Fruit fly (Drosophila melanogaster): Measurements from ENCODE around the gene CG9536.

Gene CG9536

DNA sequence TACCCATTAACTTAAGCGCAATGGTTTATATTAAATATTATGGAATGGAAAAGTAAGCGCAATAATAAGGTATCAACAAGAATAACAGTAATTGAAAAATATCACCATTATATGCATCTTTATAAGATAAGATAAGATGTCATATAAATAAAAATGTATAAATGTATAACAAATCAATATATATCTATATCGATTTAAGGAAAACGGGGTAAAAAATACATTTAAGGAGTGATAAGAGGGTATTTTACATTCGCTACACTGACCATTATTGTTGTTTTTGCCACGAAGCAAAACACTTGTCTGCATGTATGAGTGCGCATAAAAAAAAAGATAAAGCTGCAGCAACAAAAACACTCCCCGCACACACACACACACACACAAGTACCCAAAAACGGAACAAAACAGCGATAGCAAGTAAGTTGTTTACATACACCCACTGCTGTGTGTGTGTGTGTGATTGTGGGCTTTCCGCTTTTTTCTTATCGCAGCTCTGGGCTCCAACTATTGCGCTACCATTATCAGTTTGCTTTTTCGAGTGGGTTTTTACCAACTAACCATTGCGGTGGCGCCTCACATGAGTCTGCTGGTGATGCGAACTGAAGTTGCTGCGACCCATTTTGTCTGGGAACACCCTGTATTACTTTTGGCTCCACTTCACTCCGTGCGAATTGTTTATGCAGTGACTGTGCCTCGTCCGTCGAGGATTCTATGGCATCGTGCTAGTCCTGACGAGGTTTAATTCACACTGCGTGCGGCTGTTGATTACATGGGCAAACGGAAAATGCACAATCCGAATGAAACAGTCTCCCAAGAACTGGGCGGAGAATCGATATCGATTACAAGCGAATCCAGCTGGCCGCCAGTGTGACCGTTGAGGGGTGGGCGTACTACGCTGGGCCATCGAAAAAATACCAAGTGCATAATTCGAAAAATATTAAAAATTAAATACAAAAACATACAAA is 3.4 kb downstream of the CG9536 start, which contains the start of gene mmy:
Gene mmy, minus strand, starts transcription at position 829 of the 962 bp plus-strand sequence.
- TF ChIP-seq gsb-n (tag; optimal IDR thresholded peaks at IDR 0.05) (peak; percentile 15), CG18262 (tag; optimal IDR thresholded peaks at IDR 0.05) (peak; percentile 68), CG15011 (GFP tag; optimal IDR thresholded peaks at IDR 0.05) (peak; percentile 6), Hr78 (GFP tag; optimal IDR thresholded peaks at IDR 0.05) (peak in 1 of 2 experiments; percentile 57), CkIIα-i1 (GFP tag; IDR thresholded peaks at IDR 0.05) (no peak), stc (GFP tag; IDR thresholded peaks at IDR 0.05) (peak; percentile 63), Atf-2 (GFP tag; optimal IDR thresholded peaks at IDR 0.05) (no peak), CG4404 (GFP tag; IDR thresholded peaks at IDR 0.05) (no peak), CG34376 (GFP tag; optimal IDR thresholded peaks at IDR 0.05) (peak; percentile 98), Dfd (GFP tag; optimal IDR thresholded peaks at IDR 0.05) (no peak), hbn (GFP tag; IDR thresholded peaks at IDR 0.05; ENCODE audit: partially characterized antibody) (0 out of 2 replicates have a peak, but pooled peaks have one; percentile 19), NfI (GFP tag; optimal IDR thresholded peaks at IDR 0.05) (peak; percentile 27), Ravus (GFP tag; IDR thresholded peaks at IDR 0.05) (peak; percentile 26; the same call in 1 of the 2 replicates), CG7786 (GFP tag; optimal IDR thresholded peaks at IDR 0.05) (peak; percentile 23), jumu (GFP tag; optimal IDR thresholded peaks at IDR 0.05) (peak; percentile 15), Hey (tag; optimal IDR thresholded peaks at IDR 0.05) (no peak), crol (GFP tag; IDR thresholded peaks at IDR 0.05) (no peak), CG13894 (tag; optimal IDR thresholded peaks at IDR 0.05) (peak; percentile 43), CG6791 (GFP tag; IDR thresholded peaks at IDR 0.05; ENCODE audit: partially characterized antibody) (no peak), pzg (GFP tag; optimal IDR thresholded peaks at IDR 0.05) (peak; percentile 78), CG6765 (GFP tag; optimal IDR thresholded peaks at IDR 0.05) (peak; percentile 47), CG10431 (GFP tag; optimal IDR thresholded peaks at IDR 0.05) (peak; percentile 19), gt (GFP tag; IDR thresholded peaks at IDR 0.05) (no peak), Kr (GFP tag; optimal IDR thresholded peaks at IDR 0.05) (no peak), NC2α (GFP tag; optimal IDR thresholded peaks at IDR 0.05) (no peak), CG1603 (tag; optimal IDR thresholded peaks at IDR 0.05) (peak; percentile 63), CG6272 (GFP tag; IDR thresholded peaks at IDR 0.05) (no peak), dmrt99B (tag; optimal IDR thresholded peaks at IDR 0.05) (peak; percentile 81), Optix (GFP tag; IDR thresholded peaks at IDR 0.05) (no peak), CG3065 (GFP tag; optimal IDR thresholded peaks at IDR 0.05) (peak; percentile 36), CG9876 (GFP tag; optimal IDR thresholded peaks at IDR 0.05) (no peak), sens-2 (GFP tag; IDR thresholded peaks at IDR 0.05) (0 out of 2 replicates have a peak, but pooled peaks have one; percentile 14), CG8089 (GFP tag; optimal IDR thresholded peaks at IDR 0.05) (peak; percentile 4), CG12942 (GFP tag; optimal IDR thresholded peaks at IDR 0.05) (no peak), CG4328 (GFP tag; optimal IDR thresholded peaks at IDR 0.05) (peak; percentile 43), Xbp1 (GFP tag; optimal IDR thresholded peaks at IDR 0.05) (peak; percentile 18), CG4360 (GFP tag; IDR thresholded peaks at IDR 0.05) (peak; percentile 82), pan (optimal IDR thresholded peaks at IDR 0.05) (no peak), pan (GFP tag; optimal IDR thresholded peaks at IDR 0.05 in 1 of 2, IDR thresholded peaks at IDR 0.05 in 1 of 2) (peak in 1 of 2 experiments; percentile 30), CG31365 (tag; optimal IDR thresholded peaks at IDR 0.05) (no peak), bsh (GFP tag; optimal IDR thresholded peaks at IDR 0.05) (peak; percentile 18 to 47), CG1832 (GFP tag; optimal IDR thresholded peaks at IDR 0.05) (no peak), CG13775 (GFP tag; optimal IDR thresholded peaks at IDR 0.05) (no peak), ab (GFP tag; optimal IDR thresholded peaks at IDR 0.05) (no peak), Jarid2 (GFP tag; optimal IDR thresholded peaks at IDR 0.05) (peak; percentile 71), CG7357 (GFP tag; IDR thresholded peaks at IDR 0.05) (no peak), dysf (GFP tag; IDR thresholded peaks at IDR 0.05) (peak; percentile 70), PHDP (tag; optimal IDR thresholded peaks at IDR 0.05) (peak; percentile 73)
